Worm (Caenorhabditis elegans) whole organism, L4 larva: ENCODE results near the gene srh-59.
"Not testable (repeated sequence)": the region's sequence is repeated elsewhere in the genome, so short reads cannot be mapped to it uniquely, and the experiment has no call there.

Source experiments
- D1046.2 ChIP-seq: fragments of 200-800 bp; sonication (Bioruptor generic); IDR thresholded peaks from 2 replicates; pipeline ENCODE4 v1.3.6; 2022; ENCODE audit warnings: missing genetic modification characterization, missing compliant biosample characterization
- F26F4.8 ChIP-seq: fragments of 200-800 bp; sonication (Bioruptor generic); conservative IDR thresholded peaks from 2 replicates; pipeline ENCODE4 v1.3.6; 2022; ENCODE audit warnings: missing genetic modification characterization, missing compliant biosample characterization
- F44E2.7 ChIP-seq: fragments of 200-800 bp; sonication (Bioruptor generic); IDR thresholded peaks from 2 replicates; pipeline ENCODE4 v2.1.2; 2022; ENCODE audit warnings: missing genetic modification characterization, missing compliant biosample characterization
- F49E8.2 ChIP-seq: sonication (generic microtip); optimal IDR thresholded peaks from 2 replicates; lab custom pipeline; 2016; ENCODE audit warnings: missing compliant biosample characterization, mild to moderate bottlenecking, missing genetic modification characterization, borderline replicate concordance
- T26A8.4 ChIP-seq: fragments of 200-800 bp; sonication (Bioruptor generic); IDR thresholded peaks from 2 replicates; pipeline ENCODE4 v1.3.6; 2022; ENCODE audit warnings: missing genetic modification characterization, missing compliant biosample characterization
- Y105C5A.15 ChIP-seq: fragments of 200-800 bp; sonication (Bioruptor generic); IDR thresholded peaks from 2 replicates; pipeline ENCODE4 v1.3.6; 2022; ENCODE audit warnings: missing genetic modification characterization, missing compliant biosample characterization
- Y48G9A.11 ChIP-seq: fragments of 200-800 bp; sonication (Bioruptor generic); IDR thresholded peaks from 2 replicates; pipeline ENCODE4 v1.3.6; 2022; ENCODE audit warnings: missing genetic modification reagents, missing genetic modification characterization, missing compliant biosample characterization
- aha-1 ChIP-seq: fragments of 150-350 bp; peaks from one replicate; lab custom pipeline; 2014; ENCODE audit warnings: missing biosample characterization, missing genetic modification characterization
- arid-1 ChIP-seq: fragments of 200-800 bp; sonication (Bioruptor generic); conservative IDR thresholded peaks from 2 replicates; pipeline ENCODE4 v1.3.6; 2022; ENCODE audit warnings: missing genetic modification reagents, missing genetic modification characterization, missing compliant biosample characterization
- ceh-44 ChIP-seq: fragments of 200-800 bp; sonication (Bioruptor generic); IDR thresholded peaks from 2 replicates; pipeline ENCODE4 v1.3.6; 2022; ENCODE audit warnings: missing genetic modification reagents, missing genetic modification characterization, missing compliant biosample characterization
- ctbp-1 ChIP-seq: fragments of 200-800 bp; sonication (Bioruptor generic); IDR thresholded peaks from 2 replicates; pipeline ENCODE4 v1.3.6; 2022; ENCODE audit warnings: missing genetic modification reagents, missing genetic modification characterization, missing compliant biosample characterization
- daf-12 ChIP-seq: fragments of 150-350 bp; optimal IDR thresholded peaks from 2 replicates; lab custom pipeline; 2014; ENCODE audit warnings: missing biosample characterization, missing genetic modification reagents, missing genetic modification characterization
- daf-16 ChIP-seq, 3 experiments: sonication (generic microtip); optimal IDR thresholded peaks; 2 replicates each; lab custom pipeline; 2016 to 2017; ENCODE audit warnings: missing genetic modification characterization in 3 of 3, missing genetic modification reagents in 3 of 3, mild to moderate bottlenecking in 2 of 3, missing compliant biosample characterization in 2 of 3, missing biosample characterization in 1 of 3, moderate library complexity in 1 of 3
- dmd-6 ChIP-seq: fragments of 200-800 bp; sonication (Bioruptor generic); IDR thresholded peaks from 2 replicates; pipeline ENCODE4 v1.3.6; 2022; ENCODE audit warnings: missing genetic modification reagents, missing genetic modification characterization, missing compliant biosample characterization
- dmd-9 ChIP-seq: fragments of 200-800 bp; sonication (Bioruptor generic); IDR thresholded peaks from 2 replicates; pipeline ENCODE4 v1.3.6; 2022; ENCODE audit warnings: missing genetic modification reagents, missing genetic modification characterization, missing compliant biosample characterization
- egl-43 ChIP-seq: fragments of 200-800 bp; sonication (Bioruptor generic); IDR thresholded peaks from 2 replicates; pipeline ENCODE4 v1.3.6; 2022; ENCODE audit warnings: missing genetic modification reagents, missing genetic modification characterization, missing compliant biosample characterization
- lim-7 ChIP-seq: fragments of 200-800 bp; sonication (Bioruptor generic); IDR thresholded peaks from 2 replicates; pipeline ENCODE4 v1.3.6; 2022; ENCODE audit warnings: missing genetic modification characterization, missing compliant biosample characterization
- lin-1 ChIP-seq: fragments of 200-800 bp; sonication (Bioruptor generic); IDR thresholded peaks from 2 replicates; pipeline ENCODE4 v1.3.6; 2022; ENCODE audit warnings: missing genetic modification reagents, missing genetic modification characterization, missing compliant biosample characterization
- lin-13 ChIP-seq: fragments of 150-350 bp; optimal IDR thresholded peaks from 2 replicates; lab custom pipeline; 2014; ENCODE audit warnings: missing biosample characterization, missing genetic modification reagents, missing genetic modification characterization
- lsy-2 ChIP-seq, 2 experiments: fragments of 150-350 bp in 1 of 2; sonication (generic microtip) in 1 of 2; optimal IDR thresholded peaks; 2 replicates each; lab custom pipeline; 2014 to 2017; ENCODE audit warnings: missing biosample characterization in 2 of 2, missing genetic modification characterization in 2 of 2
- mxl-3 ChIP-seq: fragments of 200-800 bp; sonication (Bioruptor generic); optimal IDR thresholded peaks from 2 replicates; lab custom pipeline; 2018; ENCODE audit warnings: mild to moderate bottlenecking, missing genetic modification characterization, missing compliant biosample characterization
- nhr-25 ChIP-seq: sonication (generic microtip); optimal IDR thresholded peaks from 2 replicates; lab custom pipeline; 2017; ENCODE audit warnings: missing genetic modification characterization, mild to moderate bottlenecking, missing compliant biosample characterization, antibody characterized with exemption, moderate library complexity, borderline replicate concordance; ENCODE audit not compliant: insufficient read depth
- nhr-76 ChIP-seq: fragments of 150-350 bp; optimal IDR thresholded peaks from 2 replicates; lab custom pipeline; 2014; ENCODE audit warnings: missing biosample characterization, missing genetic modification characterization
- php-3 ChIP-seq: fragments of 200-800 bp; sonication (Bioruptor generic); IDR thresholded peaks from 2 replicates; pipeline ENCODE4 v1.3.6; 2022; ENCODE audit warnings: missing genetic modification reagents, missing genetic modification characterization, missing compliant biosample characterization
- sdz-12 ChIP-seq: fragments of 200-800 bp; sonication (Bioruptor generic); optimal IDR thresholded peaks from 2 replicates; lab custom pipeline; 2018; ENCODE audit warnings: mild to moderate bottlenecking, missing genetic modification characterization, missing compliant biosample characterization
- spr-3 ChIP-seq: fragments of 200-800 bp; sonication (Bioruptor generic); optimal IDR thresholded peaks from 2 replicates; lab custom pipeline; 2018; ENCODE audit warnings: mild to moderate bottlenecking, missing genetic modification characterization, missing compliant biosample characterization
- tra-1 ChIP-seq: fragments of 200-800 bp; sonication (Bioruptor generic); IDR thresholded peaks from 2 replicates; pipeline ENCODE4 v1.3.6; 2022; ENCODE audit warnings: missing genetic modification reagents, missing genetic modification characterization, missing compliant biosample characterization
- unc-130 ChIP-seq: sonication (generic microtip); optimal IDR thresholded peaks from 2 replicates; lab custom pipeline; 2016; ENCODE audit warnings: missing genetic modification reagents, missing genetic modification characterization, missing compliant biosample characterization
- unc-62 ChIP-seq, 3 experiments: fragments of 150-350 bp in 1 of 3; sonication (generic microtip); optimal IDR thresholded peaks in 2 of 3; peaks in 1 of 3; 1 replicate in 1 of 3; 2 replicates in 2 of 3; lab custom pipeline; 2014 to 2017; ENCODE audit warnings: missing biosample characterization in 3 of 3, missing genetic modification characterization in 3 of 3, missing genetic modification reagents in 3 of 3, missing genotype in 1 of 3
- vab-7 ChIP-seq: fragments of 200-800 bp; sonication (Bioruptor generic); IDR thresholded peaks from 2 replicates; pipeline ENCODE4 v1.3.6; 2022; ENCODE audit warnings: missing genetic modification reagents, missing genetic modification characterization, missing compliant biosample characterization
- zag-1 ChIP-seq: fragments of 150-350 bp; optimal IDR thresholded peaks from 2 replicates; lab custom pipeline; 2014; ENCODE audit warnings: missing biosample characterization, missing genetic modification characterization
- zfp-3 ChIP-seq: fragments of 200-800 bp; sonication (Bioruptor generic); conservative IDR thresholded peaks from 2 replicates; pipeline ENCODE4 v1.3.6; 2022; ENCODE audit warnings: missing genetic modification reagents, missing genetic modification characterization, missing compliant biosample characterization

srh-59 gene

ce11 chrII:3567576-3567975 is 14.3 kb upstream of the srh-59 start (continued):
- peak; percentile 56; the same call in 1 of the 2 replicates for TF ChIP-seq dmd-9 (GFP tag; lab: Robert Waterston, UW)
- peak; percentile 55 for TF ChIP-seq lin-13 (GFP tag; lab: Kevin White, UChicago)
- peak; percentile 87 for TF ChIP-seq lim-7 (GFP tag; lab: Robert Waterston, UW)
- TF ChIP-seq arid-1 (GFP tag; lab: Robert Waterston, UW), result peak; percentile 79
- peak; percentile 59 for TF ChIP-seq dmd-6
- 0 out of 2 replicates have a peak, but pooled peaks have one; percentile 29 for TF ChIP-seq php-3
- peak; percentile 55; the same call in 1 of the 2 replicates for TF ChIP-seq ceh-44 (GFP tag; lab: Robert Waterston, UW)
- peak; percentile 74 for TF ChIP-seq F26F4.8 (GFP tag; lab: Robert Waterston, UW)
- peak; percentile 72; the same call in 1 of the 2 replicates for TF ChIP-seq ctbp-1 (GFP tag; lab: Robert Waterston, UW)
- TF ChIP-seq Y48G9A.11 (GFP tag; lab: Robert Waterston, UW), result peak; percentile 67; the same call in 1 of the 2 replicates
- TF ChIP-seq unc-62 (GFP tag; optimal IDR thresholded peaks at IDR 0.05 in 1 of 2; lab: Kevin White, UChicago), result peak in 1 of 2 experiments; percentile 66
- not testable (repeated sequence) for TF ChIP-seq unc-62 (tag; optimal IDR thresholded peaks at IDR 0.05; lab: Kevin White, UChicago)
- peak; percentile 19 for TF ChIP-seq spr-3 (GFP tag; lab: Kevin White, UChicago)
- TF ChIP-seq Y105C5A.15 (GFP tag; lab: Robert Waterston, UW), result peak; percentile 82
- TF ChIP-seq T26A8.4 (GFP tag; lab: Robert Waterston, UW), result peak; percentile 67
- TF ChIP-seq lin-1, result 0 out of 2 replicates have a peak, but pooled peaks have one; percentile 43
- peak; percentile 16 for TF ChIP-seq mxl-3 (GFP tag; lab: Kevin White, UChicago)
- TF ChIP-seq vab-7 (GFP tag; lab: Robert Waterston, UW), result peak; percentile 84
- peak; percentile 57 for TF ChIP-seq unc-130
- peak; percentile 54; the same call in 1 of the 2 replicates for TF ChIP-seq tra-1 (GFP tag; lab: Robert Waterston, UW)
- TF ChIP-seq F49E8.2 (tag; lab: Kevin White, UChicago), result peak; percentile 21
- TF ChIP-seq F44E2.7, result 0 out of 2 replicates have a peak, but pooled peaks have one; percentile 69
- peak; percentile 94 for TF ChIP-seq egl-43 (GFP tag; lab: Robert Waterston, UW)

ce11 chrII:3569118-3569517 is 12.7 kb upstream of the srh-59 start, which contains the start of gene clec-127:
Gene clec-127 (minus strand): TSS chrII:3569218.
- TF ChIP-seq dmd-6 (no peak), daf-16 (GFP tag; optimal IDR thresholded peaks at IDR 0.05; lab: Kevin White, UChicago) (no peak), daf-16 (tag; optimal IDR thresholded peaks at IDR 0.05; lab: Kevin White, UChicago) (peak; percentile 22)

- TF ChIP-seq aha-1 (tag; lab: Kevin White, UChicago) (peak; percentile 51), lin-13 (GFP tag; lab: Kevin White, UChicago) (no peak)
Measured at ce11 chrII:3570927-3571538, 10.8 kb upstream of the srh-59 start, which contains the start of the genes clec-128 and clec-129. Gene clec-128 (minus strand): TSS chrII:3571027. Gene clec-129 (plus strand): TSS chrII:3571488.

- TF ChIP-seq ctbp-1 (GFP tag; lab: Robert Waterston, UW), result no peak
- TF ChIP-seq php-3, result no peak
- TF ChIP-seq lsy-2 (tag; optimal IDR thresholded peaks at IDR 0.05; lab: Kevin White, UChicago), result no peak
- TF ChIP-seq F26F4.8 (GFP tag; lab: Robert Waterston, UW), result no peak
- TF ChIP-seq D1046.2 (GFP tag; lab: Robert Waterston, UW), result no peak
- no peak for TF ChIP-seq daf-12 (tag; lab: Kevin White, UChicago)
- TF ChIP-seq zag-1 (tag; lab: Kevin White, UChicago), result no peak
- no peak for TF ChIP-seq zfp-3 (GFP tag; lab: Robert Waterston, UW)
- TF ChIP-seq nhr-25 (tag; lab: Kevin White, UChicago), result no peak
- TF ChIP-seq nhr-76 (tag; lab: Kevin White, UChicago), result no peak
- TF ChIP-seq sdz-12 (GFP tag; lab: Kevin White, UChicago), result no peak
Measured at ce11 chrII:3573255-3573654, 8.6 kb upstream of the srh-59 start, which contains the start of gene clec-130. Gene clec-130 (plus strand): TSS chrII:3573555.
